Worm (Caenorhabditis elegans) whole organism, L4/young adult: ENCODE measurements around the gene dop-5.

ENCODE experiments used
- W03F9.2 ChIP-seq: fragments of 150-350 bp; optimal IDR thresholded peaks from 2 replicates; lab custom pipeline; 2014; ENCODE audit warnings: missing biosample characterization, missing genetic modification characterization
- dao-5 ChIP-seq: sonication (generic microtip); optimal IDR thresholded peaks from 2 replicates; lab custom pipeline; 2016; ENCODE audit warnings: missing genotype, missing genetic modification characterization, moderate library complexity, missing compliant biosample characterization
- him-1 ChIP-seq: sonication (generic microtip); optimal IDR thresholded peaks from 2 replicates; lab custom pipeline; 2016; ENCODE audit warnings: missing genotype, missing genetic modification reagents, missing genetic modification characterization, missing compliant biosample characterization

DNA sequence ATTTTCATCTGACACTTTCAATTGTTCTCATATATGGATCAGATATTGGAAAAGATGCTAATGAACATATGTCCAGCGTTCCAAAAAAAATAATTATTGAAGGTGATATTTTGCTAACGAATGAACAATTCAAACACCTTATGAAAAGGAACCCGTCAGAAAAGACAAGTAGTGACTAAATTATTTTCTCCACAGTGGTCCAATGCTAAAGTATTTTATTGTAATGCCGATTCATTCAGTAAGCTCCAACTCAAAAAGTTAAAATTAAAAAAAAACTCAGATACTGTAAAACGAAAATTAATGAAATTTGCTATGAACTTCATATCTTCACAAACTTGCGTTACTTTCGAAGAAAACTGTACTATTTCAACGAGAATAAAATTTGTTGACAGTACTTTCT is 26.0 kb upstream of the dop-5 start, which contains the start of gene nas-16:
- TF ChIP-seq him-1 (tag; lab: Kevin White, UChicago) = no peak
- TF ChIP-seq dao-5 = no peak
- TF ChIP-seq W03F9.2 (tag; lab: Kevin White, UChicago) = no peak
